Worm (Caenorhabditis elegans): Measurements from ENCODE around the gene srh-171.
"Not testable (repeated sequence)": the region's sequence is repeated elsewhere in the genome, so short reads cannot be mapped to it uniquely, and the experiment has no call there.

srh-171 gene

DNA sequence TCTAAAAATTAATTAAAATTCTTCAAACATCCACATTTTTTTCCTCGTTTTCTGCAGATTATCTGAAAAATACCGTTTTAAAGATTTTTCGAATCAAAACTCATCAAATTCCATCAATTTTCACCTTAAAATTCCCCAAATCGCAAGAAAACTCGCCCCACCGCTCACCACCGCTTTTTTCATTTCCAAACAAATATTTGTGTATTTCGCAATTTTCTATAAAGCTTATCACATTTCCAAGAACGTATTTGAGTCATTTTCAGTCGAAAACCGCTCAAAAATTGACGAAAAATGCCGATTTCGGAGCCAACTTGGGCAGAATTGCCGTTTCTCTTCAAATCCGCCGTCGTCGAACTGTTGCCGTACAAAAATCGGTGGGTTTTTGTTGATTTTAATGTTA is 15.8 kb upstream of the srh-171 start, which contains the start of gene Y60A3A.8:
Y60A3A.8 (plus strand) TSS at position 258 of the 400 bp plus-strand sequence.
- not testable (repeated sequence) for TF ChIP-seq hmbx-1 (tag; optimal IDR thresholded peaks at IDR 0.05); scrt-1 (GFP tag; IDR thresholded peaks at IDR 0.05); tbx-11 (GFP tag; IDR thresholded peaks at IDR 0.05)

DNA sequence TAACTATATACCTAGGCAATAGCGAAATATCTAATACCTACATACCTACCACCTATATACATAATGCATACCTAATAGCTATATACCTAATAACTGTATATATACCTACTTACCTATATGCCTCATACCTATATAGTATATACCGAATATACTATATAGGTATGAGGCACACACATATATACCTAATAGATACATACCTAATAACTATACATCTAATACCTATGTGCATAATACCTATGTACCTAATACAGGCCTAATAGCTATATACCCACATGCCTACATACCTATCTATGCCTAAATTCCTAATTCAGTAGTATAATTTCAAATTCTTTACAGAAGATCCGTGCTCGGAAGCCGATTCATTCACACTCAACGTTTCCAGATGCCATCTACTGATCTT is 11.0 kb upstream of the srh-171 start:
- TF ChIP-seq tra-4 (tag; optimal IDR thresholded peaks at IDR 0.05) (no peak), sea-1 (GFP tag; conservative IDR thresholded peaks at IDR 0.05) (no peak), ceh-36 (tag; optimal IDR thresholded peaks at IDR 0.05) (no peak), ceh-13 (GFP tag; optimal IDR thresholded peaks at IDR 0.05) (no peak), B0310.2 (tag; optimal IDR thresholded peaks at IDR 0.05) (no peak), aly-1 (tag; optimal IDR thresholded peaks at IDR 0.05) (no peak), tbx-37 (GFP tag; conservative IDR thresholded peaks at IDR 0.05) (no peak), scrt-1 (GFP tag; IDR thresholded peaks at IDR 0.05) (no peak), tbx-11 (GFP tag; IDR thresholded peaks at IDR 0.05) (no peak), F13C5.2 (tag; optimal IDR thresholded peaks at IDR 0.05) (no peak), hmg-4 (GFP tag; optimal IDR thresholded peaks at IDR 0.05) (no peak), ets-7 (tag; optimal IDR thresholded peaks at IDR 0.05) (no peak), ama-1 (optimal IDR thresholded peaks at IDR 0.05) (no peak), pes-1 (GFP tag; IDR thresholded peaks at IDR 0.05) (no peak), hnd-1 (tag; optimal IDR thresholded peaks at IDR 0.05) (no peak), flt-1 (GFP tag; IDR thresholded peaks at IDR 0.05) (no peak)

DNA sequence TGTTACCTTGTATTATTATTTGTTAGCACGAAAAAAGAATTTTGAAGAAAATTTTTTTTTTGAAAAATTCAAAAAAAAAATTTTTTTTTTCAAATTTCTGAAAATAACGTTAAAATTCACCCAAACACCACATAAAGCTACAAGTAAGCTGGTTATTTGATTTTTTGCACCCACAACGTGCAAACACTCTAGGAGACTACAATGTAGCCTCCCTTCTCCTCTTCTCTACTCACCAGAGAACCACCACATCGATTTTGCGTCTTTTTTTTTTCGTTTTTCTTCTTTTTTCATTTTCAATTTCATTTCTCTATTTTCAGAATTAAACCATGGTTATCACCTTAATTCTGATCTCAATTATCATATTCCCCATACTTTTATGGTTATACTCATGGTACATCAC is 10.3 kb upstream of the srh-171 start, which contains the start of gene abhd-3.1:
abhd-3.1 (plus strand) TSS at position 318 of the 400 bp plus-strand sequence.
- TF ChIP-seq pes-1 (GFP tag; IDR thresholded peaks at IDR 0.05) = no peak
- no peak for TF ChIP-seq tbx-11 (GFP tag; IDR thresholded peaks at IDR 0.05)
- TF ChIP-seq ets-7 (tag; optimal IDR thresholded peaks at IDR 0.05) = no peak
- no peak for TF ChIP-seq hmbx-1 (tag; optimal IDR thresholded peaks at IDR 0.05)
- no peak for TF ChIP-seq hnd-1 (tag; optimal IDR thresholded peaks at IDR 0.05)
- TF ChIP-seq tra-4 (tag; optimal IDR thresholded peaks at IDR 0.05) = no peak
- no peak for TF ChIP-seq ceh-13 (GFP tag; optimal IDR thresholded peaks at IDR 0.05)
- no peak for TF ChIP-seq flt-1 (GFP tag; IDR thresholded peaks at IDR 0.05)
- no peak for TF ChIP-seq ama-1 (optimal IDR thresholded peaks at IDR 0.05)
- TF ChIP-seq aly-1 (tag; optimal IDR thresholded peaks at IDR 0.05) = no peak
- TF ChIP-seq ceh-36 (tag; optimal IDR thresholded peaks at IDR 0.05) = no peak
- no peak for TF ChIP-seq sea-1 (GFP tag; conservative IDR thresholded peaks at IDR 0.05)
- TF ChIP-seq scrt-1 (GFP tag; IDR thresholded peaks at IDR 0.05) = no peak

DNA sequence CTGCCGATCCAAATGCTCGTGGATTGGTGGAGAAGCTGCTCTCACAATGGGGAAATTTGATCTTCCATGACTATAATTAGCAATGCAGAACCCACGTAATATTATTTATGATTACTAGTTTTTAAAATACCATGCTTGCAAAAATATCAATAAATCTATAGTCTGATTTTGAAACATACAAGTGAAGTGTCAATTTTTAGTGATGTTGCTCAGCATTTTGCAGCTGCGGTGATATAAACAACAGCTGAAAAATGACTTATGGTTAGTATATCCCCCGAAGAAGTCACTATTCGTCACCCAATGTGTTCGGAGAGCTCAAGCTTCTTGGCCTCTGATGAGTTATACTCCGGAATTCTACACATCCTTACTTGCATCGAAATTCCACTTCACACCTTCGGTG is 6.8 kb upstream of the srh-171 start, which contains the start of gene srh-172:
srh-172 (plus strand) TSS at position 301 of the 400 bp plus-strand sequence.
- TF ChIP-seq ceh-36 (tag; optimal IDR thresholded peaks at IDR 0.05) (no peak), ama-1 (optimal IDR thresholded peaks at IDR 0.05) (no peak), ceh-13 (GFP tag; optimal IDR thresholded peaks at IDR 0.05) (no peak), tra-4 (tag; optimal IDR thresholded peaks at IDR 0.05) (no peak)

DNA sequence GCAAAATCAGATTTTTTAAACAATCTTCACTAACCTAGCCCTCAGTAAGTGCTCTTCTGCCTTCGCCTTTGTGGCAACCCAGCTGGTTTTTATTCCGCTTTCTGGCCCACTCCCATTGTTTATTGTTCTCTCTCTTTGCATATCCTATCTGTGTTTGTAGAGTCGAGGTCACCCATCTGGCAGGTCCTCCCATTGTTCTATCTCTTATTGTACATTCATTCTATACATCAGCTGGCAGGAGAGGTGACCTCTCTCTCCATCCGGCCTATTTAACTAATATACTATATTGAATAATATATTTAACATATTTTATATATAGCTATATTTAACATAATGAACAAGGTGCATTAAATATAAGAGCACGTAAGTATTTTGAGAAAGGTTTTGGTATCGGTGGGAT is 3.5 kb upstream of the srh-171 start:
- TF ChIP-seq tra-4 (tag; optimal IDR thresholded peaks at IDR 0.05) (no peak), hmg-4 (GFP tag; optimal IDR thresholded peaks at IDR 0.05) (peak; percentile 13)

DNA sequence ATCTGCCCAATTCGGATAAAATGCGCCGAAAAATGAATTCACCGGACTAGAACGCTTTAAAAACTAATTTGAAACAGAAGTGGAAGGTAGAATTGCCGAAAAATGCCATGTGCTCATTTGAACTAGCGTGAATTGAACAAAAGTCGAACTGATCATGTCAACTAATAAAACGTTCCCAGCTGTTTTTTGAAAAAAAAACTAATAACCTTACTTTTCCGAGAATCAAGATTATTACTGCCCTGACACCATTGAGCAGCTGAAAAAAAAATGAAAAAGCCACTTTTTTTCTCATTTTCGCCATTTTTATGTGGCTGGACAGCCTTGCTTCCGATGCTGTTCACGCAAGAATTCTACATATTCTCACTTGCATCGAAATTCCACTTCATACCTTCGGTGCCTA is 7.5 kb downstream of the srh-171 start, which contains the start of gene srh-173:
srh-173 (plus strand) TSS at position 301 of the 400 bp plus-strand sequence.
- TF ChIP-seq ceh-36 (tag; optimal IDR thresholded peaks at IDR 0.05) (no peak), tbx-37 (GFP tag; conservative IDR thresholded peaks at IDR 0.05) (no peak), aly-1 (tag; optimal IDR thresholded peaks at IDR 0.05) (no peak), sea-1 (GFP tag; conservative IDR thresholded peaks at IDR 0.05) (no peak), scrt-1 (GFP tag; IDR thresholded peaks at IDR 0.05) (no peak), tra-4 (tag; optimal IDR thresholded peaks at IDR 0.05) (no peak), B0310.2 (tag; optimal IDR thresholded peaks at IDR 0.05) (no peak), ama-1 (optimal IDR thresholded peaks at IDR 0.05) (no peak), tbx-11 (GFP tag; IDR thresholded peaks at IDR 0.05) (no peak), F13C5.2 (tag; optimal IDR thresholded peaks at IDR 0.05) (no peak), ceh-13 (GFP tag; optimal IDR thresholded peaks at IDR 0.05) (no peak), ets-7 (tag; optimal IDR thresholded peaks at IDR 0.05) (no peak), flt-1 (GFP tag; IDR thresholded peaks at IDR 0.05) (no peak), hmbx-1 (tag; optimal IDR thresholded peaks at IDR 0.05) (no peak), hmg-4 (GFP tag; optimal IDR thresholded peaks at IDR 0.05) (no peak), hnd-1 (tag; optimal IDR thresholded peaks at IDR 0.05) (no peak), pes-1 (GFP tag; IDR thresholded peaks at IDR 0.05) (no peak)

DNA sequence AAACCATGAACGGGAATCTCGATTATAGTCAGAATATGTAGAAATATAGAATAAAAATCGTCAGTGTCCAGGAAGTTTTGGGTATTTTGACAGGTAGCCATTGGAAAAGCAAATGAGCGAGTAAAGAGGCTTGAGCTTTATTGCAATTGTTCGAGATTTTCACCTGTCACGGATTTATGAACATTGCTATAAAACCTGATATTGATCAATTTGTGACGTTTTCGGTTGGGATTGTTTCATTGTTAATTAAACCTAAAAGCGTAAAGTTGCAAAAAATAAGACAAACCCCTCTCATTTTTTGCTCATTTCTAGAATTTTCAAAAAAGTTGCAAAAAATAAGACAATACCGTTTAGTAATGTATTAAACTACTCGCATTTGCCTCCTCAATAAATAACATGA is 12.7 kb downstream of the srh-171 start, which contains the start of gene srh-183:
srh-183 (minus strand) TSS at position 101 of the 400 bp plus-strand sequence.
- no peak for TF ChIP-seq ets-7 (tag; optimal IDR thresholded peaks at IDR 0.05)
- TF ChIP-seq tra-4 (tag; optimal IDR thresholded peaks at IDR 0.05) = no peak
- no peak for TF ChIP-seq hmbx-1 (tag; optimal IDR thresholded peaks at IDR 0.05)
- TF ChIP-seq pes-1 (GFP tag; IDR thresholded peaks at IDR 0.05) = no peak
- TF ChIP-seq ceh-36 (tag; optimal IDR thresholded peaks at IDR 0.05) = no peak
- TF ChIP-seq hmg-4 (GFP tag; optimal IDR thresholded peaks at IDR 0.05) = no peak
- no peak for TF ChIP-seq sea-1 (GFP tag; conservative IDR thresholded peaks at IDR 0.05)
- TF ChIP-seq flt-1 (GFP tag; IDR thresholded peaks at IDR 0.05) = no peak
- no peak for TF ChIP-seq ama-1 (optimal IDR thresholded peaks at IDR 0.05)
- no peak for TF ChIP-seq tbx-37 (GFP tag; conservative IDR thresholded peaks at IDR 0.05)
- TF ChIP-seq F13C5.2 (tag; optimal IDR thresholded peaks at IDR 0.05) = no peak
- no peak for TF ChIP-seq ceh-13 (GFP tag; optimal IDR thresholded peaks at IDR 0.05)
- no peak for TF ChIP-seq aly-1 (tag; optimal IDR thresholded peaks at IDR 0.05)
- no peak for TF ChIP-seq B0310.2 (tag; optimal IDR thresholded peaks at IDR 0.05)
- TF ChIP-seq hnd-1 (tag; optimal IDR thresholded peaks at IDR 0.05) = no peak

DNA sequence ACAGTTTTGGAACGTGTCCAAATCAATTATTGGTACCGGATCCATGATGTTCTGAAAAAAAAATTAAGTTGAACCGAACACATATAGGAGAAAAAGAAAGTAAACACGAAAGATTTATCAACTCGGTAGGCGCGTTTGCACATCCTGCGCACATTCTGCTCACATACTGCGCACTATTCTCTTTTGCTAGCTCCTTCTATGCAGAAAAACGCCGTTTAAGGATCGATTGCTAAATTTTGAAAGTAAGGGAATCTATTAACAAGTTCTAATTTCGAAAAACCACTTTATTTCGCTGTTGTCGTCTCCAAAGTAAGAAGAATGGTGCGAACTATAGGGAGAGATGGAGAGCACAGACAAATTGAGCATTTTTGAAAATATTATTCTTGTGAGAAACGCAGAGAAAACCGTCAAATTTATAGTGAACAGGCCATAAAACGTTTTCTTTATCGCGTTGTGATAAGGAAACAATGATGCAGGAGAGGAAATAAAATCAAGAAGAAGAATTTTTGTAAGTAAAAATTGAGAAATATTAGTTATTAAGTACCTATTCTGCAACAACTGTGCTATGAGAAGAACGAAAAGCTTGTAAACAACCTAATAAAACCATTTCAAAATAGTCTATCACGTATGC is 16.4 kb downstream of the srh-171 start, which contains the start of gene Y60A3A.24:
Y60A3A.24 (minus strand) TSS at position 51 of the 631 bp plus-strand sequence.
- no peak for TF ChIP-seq flt-1 (GFP tag; IDR thresholded peaks at IDR 0.05)
- TF ChIP-seq scrt-1 (GFP tag; IDR thresholded peaks at IDR 0.05) = no peak
- no peak for TF ChIP-seq aly-1 (tag; optimal IDR thresholded peaks at IDR 0.05)
- TF ChIP-seq sea-1 (GFP tag; conservative IDR thresholded peaks at IDR 0.05) = no peak
- no peak for TF ChIP-seq tra-4 (tag; optimal IDR thresholded peaks at IDR 0.05)
- TF ChIP-seq hnd-1 (tag; optimal IDR thresholded peaks at IDR 0.05) = no peak
- TF ChIP-seq F13C5.2 (tag; optimal IDR thresholded peaks at IDR 0.05) = no peak
- TF ChIP-seq ets-7 (tag; optimal IDR thresholded peaks at IDR 0.05) = no peak
- TF ChIP-seq ceh-36 (tag; optimal IDR thresholded peaks at IDR 0.05) = no peak
- TF ChIP-seq hmg-4 (GFP tag; optimal IDR thresholded peaks at IDR 0.05) = no peak
- TF ChIP-seq tbx-37 (GFP tag; conservative IDR thresholded peaks at IDR 0.05) = no peak
- TF ChIP-seq B0310.2 (tag; optimal IDR thresholded peaks at IDR 0.05) = no peak
- no peak for TF ChIP-seq tbx-11 (GFP tag; IDR thresholded peaks at IDR 0.05)
